Worm (Caenorhabditis elegans): ENCODE results near the gene C53A5.13.

DNA sequence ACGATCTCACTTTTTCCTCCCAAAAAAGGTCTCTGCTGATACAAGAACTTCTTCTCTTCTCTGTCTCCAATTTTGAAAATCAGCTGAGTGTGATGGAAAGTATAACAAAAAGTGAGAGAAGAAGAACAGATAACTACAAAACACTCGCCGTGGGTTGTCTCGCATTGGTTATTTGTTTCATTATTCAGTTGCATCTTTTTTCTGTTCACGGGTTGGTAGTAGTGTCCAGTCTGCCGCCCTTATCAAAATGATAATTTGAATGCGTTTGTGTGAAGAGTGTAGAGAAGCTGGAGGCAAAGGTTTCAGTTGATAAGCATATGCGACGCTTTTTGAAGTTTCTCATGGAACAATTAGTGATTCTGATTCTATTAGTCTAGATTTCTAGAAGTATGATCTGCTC lies 43.6 kb upstream of the C53A5.13 start:
- no peak for TF ChIP-seq ceh-45 (GFP tag; IDR thresholded peaks at IDR 0.05)
- no peak for TF ChIP-seq gmeb-2 (tag; optimal IDR thresholded peaks at IDR 0.05)
- TF ChIP-seq ama-1 (optimal IDR thresholded peaks at IDR 0.05), result no peak
- TF ChIP-seq sox-4 (tag; optimal IDR thresholded peaks at IDR 0.05), result no peak
